Worm (Caenorhabditis elegans) whole organism, late embryonic: Measurements from ENCODE around the gene glb-14.

ENCODE experiments used
- K02D7.2 ChIP-seq: sonication (generic microtip); optimal IDR thresholded peaks from 2 replicates; lab custom pipeline; 2017; ENCODE audit warnings: mild to moderate bottlenecking, missing genetic modification characterization, missing compliant biosample characterization
- Y22D7AL.16 ChIP-seq: sonication (generic microtip); optimal IDR thresholded peaks from 2 replicates; lab custom pipeline; 2016; ENCODE audit warnings: missing genetic modification characterization, missing compliant biosample characterization
- ahr-1 ChIP-seq: sonication (generic microtip); optimal IDR thresholded peaks from 2 replicates; lab custom pipeline; 2016; ENCODE audit warnings: missing genetic modification characterization, missing compliant biosample characterization
- ceh-18 ChIP-seq: sonication (generic microtip); optimal IDR thresholded peaks from 2 replicates; lab custom pipeline; 2016; ENCODE audit warnings: missing genetic modification characterization, missing compliant biosample characterization
- ceh-22 ChIP-seq: sonication (generic microtip); optimal IDR thresholded peaks from 2 replicates; lab custom pipeline; 2017; ENCODE audit warnings: missing biosample characterization, missing genetic modification characterization
- ceh-24 ChIP-seq: sonication (generic microtip); optimal IDR thresholded peaks from 2 replicates; lab custom pipeline; 2016; ENCODE audit warnings: mild to moderate bottlenecking, missing genetic modification characterization, missing compliant biosample characterization
- ceh-31 ChIP-seq: sonication (generic microtip); optimal IDR thresholded peaks from 2 replicates; lab custom pipeline; 2016; ENCODE audit warnings: missing genetic modification characterization, missing compliant biosample characterization
- ceh-34 ChIP-seq: sonication (generic microtip); optimal IDR thresholded peaks from 2 replicates; lab custom pipeline; 2016; ENCODE audit warnings: mild to moderate bottlenecking, missing genetic modification characterization, missing compliant biosample characterization
- ceh-45 ChIP-seq: fragments of 200-800 bp; sonication (Bioruptor generic); IDR thresholded peaks from 2 replicates; pipeline ENCODE4 v1.3.6; 2022; ENCODE audit warnings: missing genetic modification reagents, missing genetic modification characterization, missing compliant biosample characterization
- ceh-6 ChIP-seq: fragments of 200-800 bp; sonication (Bioruptor generic); optimal IDR thresholded peaks from 2 replicates; lab custom pipeline; 2018; ENCODE audit warnings: mild to moderate bottlenecking, missing genetic modification characterization, missing compliant biosample characterization
- ceh-9 ChIP-seq: sonication (generic microtip); optimal IDR thresholded peaks from 2 replicates; lab custom pipeline; 2016; ENCODE audit warnings: mild to moderate bottlenecking, missing genetic modification characterization, inconsistent platforms, missing compliant biosample characterization
- che-1 ChIP-seq: sonication (generic microtip); optimal IDR thresholded peaks from 2 replicates; lab custom pipeline; 2016; ENCODE audit warnings: mild to moderate bottlenecking, missing genetic modification characterization, missing compliant biosample characterization
- dmd-4 ChIP-seq: sonication (generic microtip); optimal IDR thresholded peaks from 2 replicates; lab custom pipeline; 2016; ENCODE audit warnings: borderline replicate concordance, missing genetic modification characterization, missing compliant biosample characterization
- dve-1 ChIP-seq: sonication (generic microtip); optimal IDR thresholded peaks from 2 replicates; lab custom pipeline; 2017; ENCODE audit warnings: antibody characterized with exemption, mild to moderate bottlenecking, missing genetic modification characterization, missing compliant biosample characterization
- elt-4 ChIP-seq: sonication (generic microtip); optimal IDR thresholded peaks from 2 replicates; lab custom pipeline; 2016; ENCODE audit warnings: missing genetic modification characterization, missing compliant biosample characterization
- ets-4 ChIP-seq: sonication (generic microtip); optimal IDR thresholded peaks from 2 replicates; lab custom pipeline; 2016; ENCODE audit warnings: missing genetic modification characterization, missing compliant biosample characterization
- eyg-1 ChIP-seq: sonication (generic microtip); optimal IDR thresholded peaks from 2 replicates; lab custom pipeline; 2016; ENCODE audit warnings: missing genotype, missing genetic modification characterization, missing compliant biosample characterization
- fkh-10 ChIP-seq: fragments of 150-350 bp; optimal IDR thresholded peaks from 2 replicates; lab custom pipeline; 2014; ENCODE audit warnings: missing biosample characterization, missing genetic modification reagents, missing genetic modification characterization
- hlh-13 ChIP-seq: fragments of 200-800 bp; sonication (Bioruptor generic); optimal IDR thresholded peaks from 2 replicates; lab custom pipeline; 2018; ENCODE audit warnings: mild to moderate bottlenecking, missing genetic modification characterization, missing compliant biosample characterization
- hlh-6 ChIP-seq: sonication (generic microtip); optimal IDR thresholded peaks from 2 replicates; lab custom pipeline; 2016; ENCODE audit warnings: missing genotype, missing genetic modification characterization, missing compliant biosample characterization
- hlh-8 ChIP-seq: sonication (generic microtip); optimal IDR thresholded peaks from 2 replicates; lab custom pipeline; 2016; ENCODE audit warnings: missing genotype, missing genetic modification characterization, missing compliant biosample characterization
- mec-3 ChIP-seq: sonication (generic microtip); optimal IDR thresholded peaks from 2 replicates; lab custom pipeline; 2016; ENCODE audit warnings: borderline replicate concordance, missing genetic modification characterization, missing compliant biosample characterization
- nfya-1 ChIP-seq: sonication (generic microtip); optimal IDR thresholded peaks from 2 replicates; lab custom pipeline; 2017; ENCODE audit warnings: missing genetic modification characterization, mild to moderate bottlenecking, missing compliant biosample characterization, antibody characterized with exemption, moderate library complexity
- nhr-11 ChIP-seq: fragments of 150-350 bp; optimal IDR thresholded peaks from 2 replicates; lab custom pipeline; 2014; ENCODE audit warnings: missing biosample characterization, missing genetic modification characterization
- nhr-232 ChIP-seq: sonication (generic microtip); optimal IDR thresholded peaks from 2 replicates; lab custom pipeline; 2016; ENCODE audit warnings: missing genetic modification characterization, missing compliant biosample characterization
- odd-2 ChIP-seq: sonication (generic microtip); optimal IDR thresholded peaks from 2 replicates; lab custom pipeline; 2017; ENCODE audit warnings: antibody characterized with exemption, mild to moderate bottlenecking, missing genetic modification characterization, missing compliant biosample characterization
- pat-9 ChIP-seq: fragments of 200-800 bp; sonication (Bioruptor generic); optimal IDR thresholded peaks from 2 replicates; lab custom pipeline; 2018; ENCODE audit warnings: mild to moderate bottlenecking, missing genetic modification characterization, moderate library complexity, missing compliant biosample characterization
- pax-1 ChIP-seq: fragments of 150-350 bp; optimal IDR thresholded peaks from 2 replicates; lab custom pipeline; 2014; ENCODE audit warnings: missing biosample characterization, missing genetic modification characterization
- pha-4 ChIP-seq: fragments of 150-350 bp; optimal IDR thresholded peaks from 2 replicates; lab custom pipeline; 2018; ENCODE audit warnings: missing biosample characterization, missing genetic modification reagents, missing genetic modification characterization
- pqm-1 ChIP-seq: sonication (generic microtip); optimal IDR thresholded peaks from 2 replicates; lab custom pipeline; 2016; ENCODE audit warnings: missing genetic modification characterization, missing compliant biosample characterization
- pros-1 ChIP-seq: fragments of 150-350 bp; optimal IDR thresholded peaks from 2 replicates; lab custom pipeline; 2014; ENCODE audit warnings: missing biosample characterization, missing genetic modification reagents, missing genetic modification characterization
- rnt-1 ChIP-seq: sonication (generic microtip); optimal IDR thresholded peaks from 2 replicates; lab custom pipeline; 2016; ENCODE audit warnings: missing genetic modification characterization, missing compliant biosample characterization
- sox-4 ChIP-seq: sonication (generic microtip); optimal IDR thresholded peaks from 2 replicates; lab custom pipeline; 2017; ENCODE audit warnings: mild to moderate bottlenecking, missing genetic modification characterization, inconsistent platforms, missing compliant biosample characterization
- syd-9 ChIP-seq: sonication (generic microtip); optimal IDR thresholded peaks from 2 replicates; lab custom pipeline; 2016; ENCODE audit warnings: mild to moderate bottlenecking, missing genetic modification characterization, moderate library complexity, missing compliant biosample characterization
- tbx-2 ChIP-seq: sonication (generic microtip); optimal IDR thresholded peaks from 2 replicates; lab custom pipeline; 2016; ENCODE audit warnings: missing genetic modification characterization, missing compliant biosample characterization
- tbx-7 ChIP-seq: sonication (generic microtip); optimal IDR thresholded peaks from 2 replicates; lab custom pipeline; 2016; ENCODE audit warnings: missing genotype, missing genetic modification characterization, missing compliant biosample characterization
- ttx-3 ChIP-seq: sonication (generic microtip); optimal IDR thresholded peaks from 2 replicates; lab custom pipeline; 2016; ENCODE audit warnings: missing genetic modification reagents, missing genetic modification characterization, missing compliant biosample characterization
- unc-3 ChIP-seq, 2 experiments: fragments of 200-800 bp in 1 of 2; sonication (Bioruptor generic) in 1 of 2; sonication (generic microtip) in 1 of 2; conservative IDR thresholded peaks in 1 of 2; optimal IDR thresholded peaks in 1 of 2; 2 replicates each; pipeline versions ENCODE4 v1.3.6 to Lab custom; 2016 to 2022; ENCODE audit warnings: missing compliant biosample characterization in 2 of 2, missing genetic modification characterization in 2 of 2, missing genetic modification reagents in 1 of 2
- unc-55 ChIP-seq: sonication (generic microtip); optimal IDR thresholded peaks from 2 replicates; lab custom pipeline; 2017; ENCODE audit warnings: missing biosample characterization, missing genetic modification reagents, missing genetic modification characterization
- zip-5 ChIP-seq: sonication (generic microtip); optimal IDR thresholded peaks from 2 replicates; lab custom pipeline; 2016; ENCODE audit warnings: missing genetic modification characterization, missing compliant biosample characterization
- ztf-16 ChIP-seq: sonication (generic microtip); optimal IDR thresholded peaks from 2 replicates; lab custom pipeline; 2017; ENCODE audit warnings: missing genetic modification characterization, missing compliant biosample characterization

glb-14 gene

DNA sequence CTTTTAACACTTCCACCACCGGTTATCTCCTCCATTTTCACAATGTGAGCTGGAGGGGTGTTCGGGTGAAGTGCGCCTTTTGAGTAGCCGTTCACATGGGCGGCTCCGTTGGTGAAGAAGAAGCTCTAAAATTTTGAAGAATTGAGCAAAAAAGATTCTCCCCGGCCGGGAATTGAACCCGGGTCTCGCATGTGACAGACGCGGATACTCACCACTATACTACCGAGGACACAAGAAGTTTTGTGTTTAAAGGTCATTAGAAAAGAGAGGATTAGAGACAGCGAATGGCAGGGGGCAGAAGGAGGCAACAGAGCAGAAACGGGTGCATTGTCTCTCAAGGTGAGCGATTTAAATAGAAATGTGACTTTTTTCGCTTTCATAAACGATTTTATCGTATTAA is 6.8 kb upstream of the glb-14 start (continued):
- TF ChIP-seq pha-4 (tag; lab: Kevin White, UChicago) (no peak), pros-1 (tag; lab: Kevin White, UChicago) (no peak), pax-1 (tag; lab: Kevin White, UChicago) (no peak), che-1 (tag; lab: Kevin White, UChicago) (peak; percentile 80), dmd-4 (tag; lab: Kevin White, UChicago) (peak; percentile 74), ceh-22 (tag; lab: Kevin White, UChicago) (no peak), sox-4 (tag; lab: Kevin White, UChicago) (peak; percentile 75), ceh-24 (tag; lab: Kevin White, UChicago) (peak; percentile 28), Y22D7AL.16 (tag; lab: Kevin White, UChicago) (peak; percentile 81), pat-9 (peak; percentile 75), nfya-1 (tag; lab: Kevin White, UChicago) (peak; percentile 58), eyg-1 (peak; percentile 71), ceh-18 (peak; percentile 69), hlh-6 (peak; percentile 91), ceh-6 (GFP tag; lab: Kevin White, UChicago) (peak; percentile 78), hlh-13 (GFP tag; lab: Kevin White, UChicago) (peak; percentile 76), elt-4 (tag; lab: Kevin White, UChicago) (no peak), pqm-1 (tag; lab: Kevin White, UChicago) (peak; percentile 36), ceh-45 (peak; percentile 79; the same call in 1 of the 2 replicates), ceh-31 (tag; lab: Kevin White, UChicago) (peak; percentile 71), mec-3 (tag; lab: Kevin White, UChicago) (peak; percentile 33), fkh-10 (GFP tag; lab: Kevin White, UChicago) (peak; percentile 46), ceh-34 (tag; lab: Kevin White, UChicago) (peak; percentile 76), nhr-11 (tag; lab: Kevin White, UChicago) (no peak), odd-2 (tag; lab: Kevin White, UChicago) (peak; percentile 33), ztf-16 (peak; percentile 79), ttx-3 (peak; percentile 70), dve-1 (peak; percentile 47), K02D7.2 (tag; lab: Kevin White, UChicago) (peak; percentile 61), syd-9 (tag; lab: Kevin White, UChicago) (peak; percentile 75), ets-4 (peak; percentile 9), ceh-9 (peak; percentile 12), hlh-8 (tag; lab: Kevin White, UChicago) (peak; percentile 55), nhr-232 (tag; lab: Kevin White, UChicago) (peak; percentile 73), ahr-1 (tag; lab: Kevin White, UChicago) (peak; percentile 14)

DNA sequence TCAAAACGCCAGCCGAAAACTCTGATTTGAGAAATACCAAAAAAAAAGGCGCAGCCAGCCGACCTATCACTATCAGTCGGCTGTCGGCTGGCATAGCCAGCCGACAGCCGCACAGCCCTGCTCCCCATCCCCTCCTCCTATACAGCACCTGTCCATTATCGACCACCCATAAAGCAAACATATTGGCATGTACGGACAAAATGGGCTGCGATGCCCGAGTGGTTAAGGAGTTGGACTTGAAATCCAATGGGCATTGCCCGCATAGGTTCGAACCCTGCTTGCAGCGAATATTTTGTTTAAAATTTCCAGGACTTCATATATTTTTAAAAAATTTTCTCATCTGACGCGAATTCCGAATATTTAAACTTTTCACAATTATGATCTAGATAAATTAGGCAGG is 5.6 kb upstream of the glb-14 start:
- TF ChIP-seq elt-4 (tag; lab: Kevin White, UChicago) (no peak), ttx-3 (no peak), unc-55 (GFP tag; lab: Kevin White, UChicago) (no peak), unc-3 (GFP tag; conservative IDR thresholded peaks at IDR 0.05; lab: Robert Waterston, UW) (no peak), unc-3 (tag; optimal IDR thresholded peaks at IDR 0.05; lab: Kevin White, UChicago) (no peak), tbx-7 (tag; lab: Kevin White, UChicago) (no peak), odd-2 (tag; lab: Kevin White, UChicago) (no peak), ceh-34 (tag; lab: Kevin White, UChicago) (no peak), tbx-2 (no peak), pax-1 (tag; lab: Kevin White, UChicago) (no peak), zip-5 (no peak), ceh-24 (tag; lab: Kevin White, UChicago) (no peak), hlh-8 (tag; lab: Kevin White, UChicago) (no peak), rnt-1 (tag; lab: Kevin White, UChicago) (no peak)
- TF ChIP-seq, all 69 proteins: peak for 0
